Fruit fly (Drosophila melanogaster) whole organism, wandering third instar larva: ENCODE results near the gene CG18622.
A peak's percentile ranks its signal among the peaks of the same experiment; 100 is the strongest.

ENCODE experiments used
- Abd-B ChIP-seq: fragments of >200 bp; optimal IDR thresholded peaks from 2 replicates; lab custom pipeline; 2017; ENCODE audit warnings: missing biosample characterization, missing genetic modification characterization
- Hr83 ChIP-seq: fragments of 200-300 bp; sonication (Bioruptor generic); optimal IDR thresholded peaks from 2 replicates; lab custom pipeline; 2016; ENCODE audit warnings: missing biosample characterization, mild to moderate bottlenecking, missing genetic modification characterization, moderate library complexity; ENCODE audit not compliant: poor library complexity, severe bottlenecking
- Mio ChIP-seq: sonication (Bioruptor generic); optimal IDR thresholded peaks from 2 replicates; lab custom pipeline; 2016; ENCODE audit warnings: missing biosample characterization, missing genetic modification characterization
- dl ChIP-seq, 2 experiments: fragments of 175-275, 200-275 bp in 1 of 2; fragments of 200-275 bp in 1 of 2; sonication (Bioruptor generic); optimal IDR thresholded peaks; lab custom pipeline; 2018; ENCODE audit warnings: mild to moderate bottlenecking in 2 of 2, missing biosample characterization in 2 of 2, missing genetic modification characterization in 2 of 2, moderate library complexity in 2 of 2; ENCODE audit not compliant: partially characterized antibody in 2 of 2, insufficient read depth in 1 of 2
- dmrt93B ChIP-seq: fragments of 200-800 bp; sonication (Bioruptor generic); optimal IDR thresholded peaks from 2 replicates; lab custom pipeline; 2018; ENCODE audit warnings: missing biosample characterization, mild to moderate bottlenecking, missing genetic modification characterization
- usp ChIP-seq: fragments of >200 bp; optimal IDR thresholded peaks from 2 replicates; lab custom pipeline; 2017; ENCODE audit warnings: missing biosample characterization, missing genetic modification characterization

- TF ChIP-seq usp (GFP tag; lab: Kevin White, UChicago) (no peak), dl (GFP tag; optimal IDR thresholded peaks at IDR 0.05; lab: Kevin White, UChicago; ENCODE audit: insufficient read depth in 1 of 2, partially characterized antibody in 2 of 2) (no peak), Abd-B (GFP tag; lab: Kevin White, UChicago) (no peak), Hr83 (GFP tag; lab: Kevin White, UChicago) (peak; percentile 46), dmrt93B (peak; percentile 63), Mio (no peak)
These were observed 33.4 kb upstream of the CG18622 start, which contains the start of gene Adsl for dm6 chr3R:17020956-17021355.
